Worm (Caenorhabditis elegans): ENCODE measurements around the gene nhr-283.
"Not testable (repeated sequence)": the region's sequence is repeated elsewhere in the genome, so short reads cannot be mapped to it uniquely, and the experiment has no call there.

nhr-283 gene

DNA sequence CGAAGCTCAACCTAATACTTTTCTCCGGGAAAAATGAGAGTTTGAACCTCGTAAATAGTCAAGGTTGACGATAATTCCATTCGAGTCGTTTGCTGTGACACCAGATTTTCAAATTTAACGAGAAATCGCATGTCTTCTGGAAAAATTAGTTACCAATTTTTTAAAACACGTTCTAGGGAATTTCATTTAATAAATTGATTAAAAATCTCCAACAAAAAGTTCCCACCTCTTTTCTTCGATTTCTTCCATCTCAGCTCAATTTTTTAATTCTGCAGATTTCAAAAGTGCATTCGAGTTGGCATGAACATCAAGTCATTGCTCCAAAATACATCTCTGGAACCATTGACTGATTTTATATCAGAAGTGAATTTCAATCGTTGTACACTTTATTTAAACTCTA is 35.4 kb upstream of the nhr-283 start, which contains the start of gene nhr-282:
TSS of gene nhr-282 (plus strand) at position 301 of the 400 bp plus-strand sequence.
- TF ChIP-seq unc-62 (GFP tag; optimal IDR thresholded peaks at IDR 0.05); gmeb-1 (tag; optimal IDR thresholded peaks at IDR 0.05); C34F6.9 (tag; optimal IDR thresholded peaks at IDR 0.05): not testable (repeated sequence)

DNA sequence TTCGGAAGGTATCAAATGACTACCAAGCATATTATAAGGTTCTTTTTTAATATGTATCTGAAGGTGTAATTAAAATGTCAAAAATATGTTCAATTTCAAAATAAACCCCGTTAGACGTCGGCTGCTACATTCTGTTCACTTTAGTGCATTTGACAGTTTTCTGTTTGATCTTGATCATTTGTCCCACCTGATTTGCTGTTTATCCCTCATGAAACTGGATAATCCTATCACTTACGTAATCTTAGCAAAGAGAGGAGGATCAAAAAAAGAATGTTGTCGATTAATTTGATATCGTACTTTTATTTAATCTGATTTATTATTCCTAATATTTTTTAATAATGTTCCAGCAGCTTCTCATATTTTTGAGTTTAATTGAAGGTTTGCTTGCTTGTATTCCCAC is 33.9 kb upstream of the nhr-283 start, which contains the start of gene F54B8.1:
TSS of gene F54B8.1 (plus strand) at position 301 of the 400 bp plus-strand sequence.
- TF ChIP-seq ztf-1 (GFP tag; conservative IDR thresholded peaks at IDR 0.05) (no peak), nhr-11 (tag; optimal IDR thresholded peaks at IDR 0.05) (no peak), egl-27 (tag; optimal IDR thresholded peaks at IDR 0.05) (no peak), aly-2 (tag; optimal IDR thresholded peaks at IDR 0.05) (no peak), lsy-2 (tag; optimal IDR thresholded peaks at IDR 0.05) (no peak), ZK546.5 (tag; optimal IDR thresholded peaks at IDR 0.05) (no peak), blmp-1 (tag; optimal IDR thresholded peaks at IDR 0.05; ENCODE audit: insufficient read depth) (no peak), F13H6.1 (tag; optimal IDR thresholded peaks at IDR 0.05) (no peak), nhr-237 (tag; optimal IDR thresholded peaks at IDR 0.05) (no peak), ztf-11 (tag; optimal IDR thresholded peaks at IDR 0.05) (no peak), gmeb-1 (tag; optimal IDR thresholded peaks at IDR 0.05) (no peak)

ce11 chrV:15809543-15809942 is 33.0 kb upstream of the nhr-283 start, which contains the start of gene srsx-36:
Gene srsx-36, minus strand, starts transcription at chrV:15809643.
- TF ChIP-seq gmeb-1 (tag; optimal IDR thresholded peaks at IDR 0.05) (no peak), lin-11 (tag; optimal IDR thresholded peaks at IDR 0.05) (no peak), nhr-21 (tag; optimal IDR thresholded peaks at IDR 0.05) (no peak), mbf-1 (tag; optimal IDR thresholded peaks at IDR 0.05) (no peak), F13H6.1 (tag; optimal IDR thresholded peaks at IDR 0.05) (no peak), dmd-4 (tag; optimal IDR thresholded peaks at IDR 0.05) (no peak), alr-1 (tag; optimal IDR thresholded peaks at IDR 0.05) (no peak)

- TF ChIP-seq ama-1 (optimal IDR thresholded peaks at IDR 0.05); mbf-1 (tag; optimal IDR thresholded peaks at IDR 0.05); ztf-11 (tag; optimal IDR thresholded peaks at IDR 0.05): not testable (repeated sequence)
Measured at ce11 chrV:15807420-15807819, 30.9 kb upstream of the nhr-283 start, which contains the start of gene srsx-38. Gene srsx-38, minus strand, starts transcription at chrV:15807520.

DNA sequence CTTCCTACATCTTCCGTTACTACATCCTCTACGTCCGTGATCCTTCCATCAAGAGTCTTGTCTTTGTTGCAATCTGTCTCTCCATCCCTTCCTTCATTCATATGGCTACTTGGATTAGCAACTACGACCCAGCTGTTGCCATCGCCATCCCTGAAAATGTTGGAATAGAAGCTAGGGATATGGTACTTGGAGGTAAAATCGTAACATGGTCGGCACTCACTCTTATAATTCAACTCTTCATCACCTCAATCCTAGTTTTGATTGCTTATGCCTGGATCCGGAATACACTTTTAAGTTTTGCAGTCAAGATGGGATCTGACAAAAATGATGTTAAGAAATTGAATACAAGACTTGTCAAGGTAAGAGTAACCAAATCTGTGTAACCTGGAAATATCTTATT is 27.2 kb upstream of the nhr-283 start, which contains the start of gene T26E4.18:
TSS of gene T26E4.18 (minus strand) at position 101 of the 400 bp plus-strand sequence.
- not testable (repeated sequence) for TF ChIP-seq ama-1 (optimal IDR thresholded peaks at IDR 0.05); elt-3 (tag; optimal IDR thresholded peaks at IDR 0.05); nhr-10 (tag; optimal IDR thresholded peaks at IDR 0.05)

DNA sequence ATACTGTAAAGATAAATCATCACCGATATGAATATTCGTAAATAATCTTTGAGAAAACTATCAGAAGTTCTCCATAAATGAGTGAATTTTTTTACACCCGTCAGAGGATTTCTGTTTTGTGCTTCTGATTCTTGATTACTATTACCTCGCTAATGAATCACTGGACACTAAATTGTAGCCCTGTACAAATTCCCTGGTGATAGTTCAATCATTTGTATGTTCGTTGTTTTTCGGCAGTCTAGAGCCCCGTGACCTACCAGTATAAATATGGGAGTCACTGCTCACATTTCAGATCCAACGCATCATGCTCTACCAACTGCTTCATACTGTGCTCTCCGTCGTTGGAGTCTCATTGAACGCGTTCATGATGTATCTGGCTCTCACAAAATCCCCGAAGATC is 26.5 kb upstream of the nhr-283 start, which contains the start of gene srd-27:
TSS of gene srd-27 (plus strand) at position 301 of the 400 bp plus-strand sequence.
- TF ChIP-seq nhr-25, skn-1, peb-1 (tag; optimal IDR thresholded peaks at IDR 0.05): not testable (repeated sequence)

ce11 chrV:15802623-15803022 is 26.1 kb upstream of the nhr-283 start, which contains the start of gene T26E4.9:
Gene T26E4.9, minus strand, starts transcription at chrV:15802723.
- TF ChIP-seq nhr-129, lin-39, mdl-1 (tag; optimal IDR thresholded peaks at IDR 0.05): not testable (repeated sequence)

DNA sequence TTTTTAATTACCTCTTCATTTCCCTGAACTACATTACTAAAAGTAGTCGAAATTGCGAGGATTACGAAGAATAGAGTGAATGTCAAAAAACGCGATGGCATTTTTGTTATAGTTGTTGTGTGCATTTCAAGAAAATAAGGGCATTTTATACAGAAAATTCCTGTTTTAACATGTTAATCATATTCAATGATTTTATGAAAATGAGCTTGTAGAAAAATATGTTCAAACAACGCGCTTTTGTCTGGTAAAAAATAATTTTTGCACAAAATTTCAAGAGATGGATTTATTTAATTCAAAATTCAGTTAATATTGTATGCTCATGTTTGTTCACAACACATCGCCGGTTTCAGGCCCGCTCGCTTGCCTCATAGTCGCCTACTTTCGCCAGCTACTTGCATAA is 21.6 kb upstream of the nhr-283 start, which contains the start of gene T26E4.10:
TSS of gene T26E4.10 (minus strand) at position 101 of the 400 bp plus-strand sequence.
- TF ChIP-seq nhr-11 (tag; optimal IDR thresholded peaks at IDR 0.05) (no peak), mbf-1 (tag; optimal IDR thresholded peaks at IDR 0.05) (no peak), egl-27 (tag; optimal IDR thresholded peaks at IDR 0.05) (no peak), lin-13 (GFP tag; optimal IDR thresholded peaks at IDR 0.05) (no peak), nhr-10 (tag; optimal IDR thresholded peaks at IDR 0.05) (no peak), lin-39 (tag; optimal IDR thresholded peaks at IDR 0.05) (no peak), ceh-82 (tag; optimal IDR thresholded peaks at IDR 0.05) (no peak), unc-62 (GFP tag; optimal IDR thresholded peaks at IDR 0.05) (no peak), elt-1 (tag; optimal IDR thresholded peaks at IDR 0.05) (no peak), blmp-1 (tag; optimal IDR thresholded peaks at IDR 0.05; ENCODE audit: insufficient read depth) (no peak), nhr-129 (tag; optimal IDR thresholded peaks at IDR 0.05) (no peak), alr-1 (tag; optimal IDR thresholded peaks at IDR 0.05) (no peak), snpc-4 (tag; optimal IDR thresholded peaks at IDR 0.05) (no peak), ceh-16 (tag; optimal IDR thresholded peaks at IDR 0.05) (no peak), Y55F3AM.14 (GFP tag; optimal IDR thresholded peaks at IDR 0.05) (no peak), skn-1 (tag; optimal IDR thresholded peaks at IDR 0.05) (no peak)
